Worm (Caenorhabditis elegans) whole organism, L4 larva: Measurements from ENCODE around the gene ZC443.2.

ENCODE experiments used
- F26F4.8 ChIP-seq: fragments of 200-800 bp; sonication (Bioruptor generic); conservative IDR thresholded peaks from 2 replicates; pipeline ENCODE4 v1.3.6; 2022; ENCODE audit warnings: missing genetic modification characterization, missing compliant biosample characterization
- R02D3.7 ChIP-seq: fragments of 150-350 bp; sonication (generic microtip); optimal IDR thresholded peaks from 3 replicates; lab custom pipeline; 2014; ENCODE audit warnings: missing biosample characterization, missing genetic modification characterization
- Y5F2A.4 ChIP-seq: fragments of 200-800 bp; sonication (Bioruptor generic); optimal IDR thresholded peaks from 2 replicates; lab custom pipeline; 2018; ENCODE audit warnings: mild to moderate bottlenecking, missing genetic modification characterization, missing compliant biosample characterization
- Y75B8A.6 ChIP-seq: fragments of 200-800 bp; sonication (Bioruptor generic); IDR thresholded peaks from 2 replicates; pipeline ENCODE4 v1.3.6; 2022; ENCODE audit warnings: missing genetic modification reagents, missing genetic modification characterization, missing compliant biosample characterization
- aha-1 ChIP-seq: fragments of 150-350 bp; peaks from one replicate; lab custom pipeline; 2014; ENCODE audit warnings: missing biosample characterization, missing genetic modification characterization
- aly-2 ChIP-seq: sonication (generic microtip); optimal IDR thresholded peaks from 2 replicates; lab custom pipeline; 2018; ENCODE audit warnings: missing biosample characterization, missing genetic modification characterization
- ceh-28 ChIP-seq: fragments of 150-350 bp; optimal IDR thresholded peaks from 2 replicates; lab custom pipeline; 2014; ENCODE audit warnings: missing biosample characterization, missing genetic modification reagents, missing genetic modification characterization
- ctbp-1 ChIP-seq: fragments of 200-800 bp; sonication (Bioruptor generic); IDR thresholded peaks from 2 replicates; pipeline ENCODE4 v1.3.6; 2022; ENCODE audit warnings: missing genetic modification reagents, missing genetic modification characterization, missing compliant biosample characterization
- daf-16 ChIP-seq, 3 experiments: sonication (generic microtip); optimal IDR thresholded peaks; 2 replicates each; lab custom pipeline; 2016 to 2017; ENCODE audit warnings: missing genetic modification characterization in 3 of 3, missing genetic modification reagents in 3 of 3, mild to moderate bottlenecking in 2 of 3, missing compliant biosample characterization in 2 of 3, missing biosample characterization in 1 of 3, moderate library complexity in 1 of 3
- dmd-8 ChIP-seq: fragments of 200-800 bp; sonication (Bioruptor generic); IDR thresholded peaks from 2 replicates; pipeline ENCODE4 v1.3.6; 2022; ENCODE audit warnings: missing genetic modification characterization, missing compliant biosample characterization
- dve-1 ChIP-seq: sonication (generic microtip); optimal IDR thresholded peaks from 2 replicates; lab custom pipeline; 2017; ENCODE audit warnings: antibody characterized with exemption, mild to moderate bottlenecking, missing genetic modification characterization, missing compliant biosample characterization; ENCODE audit not compliant: insufficient read depth
- egl-27 ChIP-seq: sonication (generic microtip); optimal IDR thresholded peaks from 3 replicates; lab custom pipeline; 2017; ENCODE audit warnings: missing biosample characterization, missing genetic modification reagents, missing genetic modification characterization
- egl-43 ChIP-seq: fragments of 200-800 bp; sonication (Bioruptor generic); IDR thresholded peaks from 2 replicates; pipeline ENCODE4 v1.3.6; 2022; ENCODE audit warnings: missing genetic modification reagents, missing genetic modification characterization, missing compliant biosample characterization
- hlh-11 ChIP-seq: fragments of 200-800 bp; sonication (Bioruptor generic); optimal IDR thresholded peaks from 2 replicates; lab custom pipeline; 2018; ENCODE audit warnings: mild to moderate bottlenecking, missing genetic modification characterization, missing compliant biosample characterization
- hlh-30 ChIP-seq: sonication (generic microtip); optimal IDR thresholded peaks from 2 replicates; lab custom pipeline; 2017; ENCODE audit warnings: antibody characterized with exemption, mild to moderate bottlenecking, missing genetic modification characterization, missing compliant biosample characterization; ENCODE audit not compliant: insufficient read depth
- lin-15B ChIP-seq: fragments of 150-350 bp; sonication (generic microtip); optimal IDR thresholded peaks from 3 replicates; lab custom pipeline; 2014; ENCODE audit warnings: missing biosample characterization, missing genetic modification characterization
- lir-3 ChIP-seq: sonication (generic microtip); optimal IDR thresholded peaks from 2 replicates; lab custom pipeline; 2016; ENCODE audit warnings: mild to moderate bottlenecking, missing genetic modification characterization, missing compliant biosample characterization
- mes-2 ChIP-seq: sonication (generic microtip); optimal IDR thresholded peaks from 2 replicates; lab custom pipeline; 2016; ENCODE audit warnings: missing genotype, mild to moderate bottlenecking, missing genetic modification characterization, missing compliant biosample characterization; ENCODE audit not compliant: poor library complexity, severe bottlenecking
- nhr-10 ChIP-seq: fragments of 150-350 bp; optimal IDR thresholded peaks from 2 replicates; lab custom pipeline; 2014; ENCODE audit warnings: missing biosample characterization, missing genetic modification characterization
- nhr-25 ChIP-seq: sonication (generic microtip); optimal IDR thresholded peaks from 2 replicates; lab custom pipeline; 2017; ENCODE audit warnings: missing genetic modification characterization, mild to moderate bottlenecking, missing compliant biosample characterization, antibody characterized with exemption, moderate library complexity, borderline replicate concordance; ENCODE audit not compliant: insufficient read depth
- nhr-28 ChIP-seq: fragments of 150-350 bp; optimal IDR thresholded peaks from 2 replicates; lab custom pipeline; 2014; ENCODE audit warnings: missing biosample characterization, missing genetic modification characterization
- nhr-6 ChIP-seq: fragments of 150-350 bp; optimal IDR thresholded peaks from 2 replicates; lab custom pipeline; 2014; ENCODE audit warnings: missing biosample characterization, missing genetic modification characterization
- nhr-77 ChIP-seq: fragments of 150-350 bp; optimal IDR thresholded peaks from 2 replicates; lab custom pipeline; 2014; ENCODE audit warnings: missing biosample characterization, missing genetic modification characterization
- php-3 ChIP-seq: fragments of 200-800 bp; sonication (Bioruptor generic); IDR thresholded peaks from 2 replicates; pipeline ENCODE4 v1.3.6; 2022; ENCODE audit warnings: missing genetic modification reagents, missing genetic modification characterization, missing compliant biosample characterization
- pqm-1 ChIP-seq: sonication (generic microtip); optimal IDR thresholded peaks from 2 replicates; lab custom pipeline; 2017; ENCODE audit warnings: missing biosample characterization, missing genetic modification characterization
- rbr-2 ChIP-seq: sonication (generic microtip); optimal IDR thresholded peaks from 2 replicates; lab custom pipeline; 2016; ENCODE audit warnings: missing genotype, missing genetic modification characterization, missing compliant biosample characterization
- set-16 ChIP-seq: fragments of 200-800 bp; sonication (Bioruptor generic); IDR thresholded peaks from 2 replicates; pipeline ENCODE4 v1.3.6; 2022; ENCODE audit warnings: missing genetic modification reagents, missing genetic modification characterization, missing compliant biosample characterization
- skn-1 ChIP-seq: fragments of 150-350 bp; optimal IDR thresholded peaks from 2 replicates; lab custom pipeline; 2014; ENCODE audit warnings: missing biosample characterization, missing genetic modification characterization
- snpc-4 ChIP-seq: fragments of 150-350 bp; optimal IDR thresholded peaks from 2 replicates; lab custom pipeline; 2014; ENCODE audit warnings: missing biosample characterization, missing genetic modification characterization
- tag-97 ChIP-seq: fragments of 200-800 bp; sonication (Bioruptor generic); IDR thresholded peaks from 2 replicates; pipeline ENCODE4 v1.3.6; 2022; ENCODE audit warnings: missing genetic modification characterization, missing compliant biosample characterization
- tra-1 ChIP-seq: fragments of 200-800 bp; sonication (Bioruptor generic); IDR thresholded peaks from 2 replicates; pipeline ENCODE4 v1.3.6; 2022; ENCODE audit warnings: missing genetic modification reagents, missing genetic modification characterization, missing compliant biosample characterization
- unc-130 ChIP-seq: sonication (generic microtip); optimal IDR thresholded peaks from 2 replicates; lab custom pipeline; 2016; ENCODE audit warnings: missing genetic modification reagents, missing genetic modification characterization, missing compliant biosample characterization
- ztf-11 ChIP-seq: fragments of 150-350 bp; optimal IDR thresholded peaks from 2 replicates; lab custom pipeline; 2014; ENCODE audit warnings: missing biosample characterization, missing genetic modification characterization

The ZC443.2 gene

DNA sequence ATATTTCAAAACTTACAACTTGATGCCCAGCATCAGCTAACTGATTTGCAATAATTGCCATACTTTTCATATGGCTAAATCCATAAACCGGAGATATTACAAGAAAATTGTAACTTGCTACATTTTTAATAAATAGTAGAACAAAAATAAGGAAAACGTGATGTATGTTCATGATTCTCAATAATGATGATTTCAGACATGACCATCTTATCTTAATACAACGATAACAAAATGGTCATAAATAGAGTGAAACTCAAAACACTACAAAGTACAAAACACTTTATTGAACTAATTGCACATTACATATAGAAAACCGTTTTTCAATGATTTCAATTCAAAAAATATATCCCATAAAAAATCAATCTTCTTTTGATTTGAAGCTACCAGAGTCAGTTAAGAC, 18.2 kb downstream of the ZC443.2 start, which contains the start of gene ugt-5:
ugt-5 (minus strand) TSS at position 214 of the 400 bp plus-strand sequence.
- no peak for TF ChIP-seq F26F4.8 (GFP tag; lab: Robert Waterston, UW)
- TF ChIP-seq hlh-11 (tag; lab: Kevin White, UChicago) = peak; percentile 20
- no peak for TF ChIP-seq ctbp-1 (GFP tag; lab: Robert Waterston, UW)
- peak; percentile 24 for TF ChIP-seq pqm-1 (tag; lab: Kevin White, UChicago)
- no peak for TF ChIP-seq skn-1
- no peak for TF ChIP-seq unc-130 (GFP tag; lab: Kevin White, UChicago)
- TF ChIP-seq nhr-77 (tag; lab: Kevin White, UChicago) = peak; percentile 18
- TF ChIP-seq hlh-30 (tag; lab: Kevin White, UChicago) = peak; percentile 44
- TF ChIP-seq nhr-28 (tag; lab: Kevin White, UChicago) = peak; percentile 76
- no peak for TF ChIP-seq daf-16 (GFP tag; optimal IDR thresholded peaks at IDR 0.05; lab: Kevin White, UChicago)
- TF ChIP-seq daf-16 (tag; optimal IDR thresholded peaks at IDR 0.05; lab: Kevin White, UChicago) = peak; percentile 82
- TF ChIP-seq lin-15B = no peak
- TF ChIP-seq dve-1 (tag; lab: Kevin White, UChicago) = peak; percentile 34

ce11 chrV:12790188-12790587, 20.8 kb downstream of the ZC443.2 start, which contains the start of gene srbc-43:
Gene srbc-43, minus strand, starts transcription at chrV:12790518.
- TF ChIP-seq lin-15B (no peak), aha-1 (tag; lab: Kevin White, UChicago) (peak; percentile 93)

DNA sequence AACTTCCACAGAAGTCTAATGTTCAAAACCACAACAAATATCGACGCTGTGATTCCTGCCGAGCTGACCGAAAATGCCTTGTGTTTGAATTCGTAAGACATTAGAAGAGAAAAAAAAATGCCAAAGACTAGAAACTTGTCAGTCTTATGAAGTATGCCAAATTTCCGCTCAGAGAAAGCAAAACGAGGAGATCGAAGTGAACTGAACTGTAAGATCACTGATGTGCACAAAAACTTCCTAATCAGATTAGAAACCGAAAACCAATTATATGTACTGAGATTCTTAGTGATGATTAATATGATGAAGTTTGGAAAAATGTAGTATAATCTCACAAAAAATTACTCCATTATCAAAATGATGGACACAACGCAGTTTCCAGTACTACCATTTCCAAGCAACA, 22.5 kb downstream of the ZC443.2 start, which contains the start of gene srbc-44:
srbc-44 (minus strand) TSS at position 101 of the 400 bp plus-strand sequence.
- TF ChIP-seq Y75B8A.6 (GFP tag; lab: Robert Waterston, UW) (no peak), ceh-28 (tag; lab: Kevin White, UChicago) (no peak), R02D3.7 (tag; lab: Kevin White, UChicago) (no peak), lir-3 (tag; lab: Kevin White, UChicago) (no peak), rbr-2 (tag; lab: Kevin White, UChicago) (no peak), egl-27 (tag; lab: Kevin White, UChicago) (no peak), nhr-10 (tag; lab: Kevin White, UChicago) (no peak), nhr-6 (no peak), ztf-11 (no peak), tra-1 (no peak), tag-97 (GFP tag; lab: Robert Waterston, UW) (no peak), dmd-8 (GFP tag; lab: Robert Waterston, UW) (no peak), nhr-25 (no peak), nhr-28 (tag; lab: Kevin White, UChicago) (no peak), set-16 (GFP tag; lab: Robert Waterston, UW) (no peak), hlh-30 (tag; lab: Kevin White, UChicago) (no peak), pqm-1 (tag; lab: Kevin White, UChicago) (no peak), nhr-77 (tag; lab: Kevin White, UChicago) (no peak), php-3 (GFP tag; lab: Robert Waterston, UW) (no peak), Y5F2A.4 (GFP tag; lab: Kevin White, UChicago) (no peak)
- TF ChIP-seq, all 104 proteins: peak for 0

DNA sequence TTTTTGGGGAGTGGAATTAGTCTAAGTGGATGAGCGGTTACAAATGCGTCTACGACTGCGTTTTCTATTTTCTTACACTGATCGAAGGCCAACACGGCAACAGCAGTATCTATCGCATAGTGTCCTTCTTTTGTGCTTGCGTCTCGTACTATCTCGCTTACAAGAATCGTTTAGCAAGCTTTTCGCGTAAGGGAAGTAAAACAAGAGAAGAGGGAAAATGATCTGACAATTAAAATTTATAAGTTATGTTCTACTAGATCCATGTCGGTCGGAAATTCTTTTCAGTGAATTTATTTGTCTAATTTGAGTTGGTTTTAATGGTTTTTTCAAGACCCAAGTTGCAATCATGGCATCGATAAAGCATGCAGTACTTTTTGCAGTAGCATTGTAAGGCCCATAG, 24.0 kb downstream of the ZC443.2 start, which contains the start of gene fkb-4:
fkb-4 (minus strand) TSS at position 101 of the 400 bp plus-strand sequence.
- no peak for TF ChIP-seq nhr-77 (tag; lab: Kevin White, UChicago)
- TF ChIP-seq nhr-6 = no peak
- no peak for TF ChIP-seq egl-43 (GFP tag; lab: Robert Waterston, UW)
- no peak for TF ChIP-seq set-16 (GFP tag; lab: Robert Waterston, UW)
- no peak for TF ChIP-seq lin-15B
- no peak for TF ChIP-seq mes-2
- TF ChIP-seq ceh-28 (tag; lab: Kevin White, UChicago) = no peak
- TF ChIP-seq aly-2 (tag; lab: Kevin White, UChicago) = no peak
- TF ChIP-seq snpc-4 (tag; lab: Kevin White, UChicago) = no peak
